Worm (Caenorhabditis elegans) whole organism, late embryonic: ENCODE measurements around the gene B0432.1.

Experiments
- ceh-2 ChIP-seq: sonication (generic microtip); optimal IDR thresholded peaks from 2 replicates; lab custom pipeline; 2016; ENCODE audit warnings: missing genotype, missing genetic modification characterization, missing compliant biosample characterization
- ceh-30 ChIP-seq: fragments of 150-350 bp; optimal IDR thresholded peaks from 2 replicates; lab custom pipeline; 2014; ENCODE audit warnings: missing biosample characterization, missing genetic modification characterization
- ceh-9 ChIP-seq: sonication (generic microtip); optimal IDR thresholded peaks from 2 replicates; lab custom pipeline; 2016; ENCODE audit warnings: mild to moderate bottlenecking, missing genetic modification characterization, inconsistent platforms, missing compliant biosample characterization
- che-1 ChIP-seq: sonication (generic microtip); optimal IDR thresholded peaks from 2 replicates; lab custom pipeline; 2016; ENCODE audit warnings: mild to moderate bottlenecking, missing genetic modification characterization, missing compliant biosample characterization
- elt-2 ChIP-seq: sonication (generic microtip); optimal IDR thresholded peaks from 2 replicates; lab custom pipeline; 2016; ENCODE audit warnings: missing genetic modification reagents, missing genetic modification characterization, missing compliant biosample characterization
- pax-1 ChIP-seq: fragments of 150-350 bp; optimal IDR thresholded peaks from 2 replicates; lab custom pipeline; 2014; ENCODE audit warnings: missing biosample characterization, missing genetic modification characterization
- sox-4 ChIP-seq: sonication (generic microtip); optimal IDR thresholded peaks from 2 replicates; lab custom pipeline; 2017; ENCODE audit warnings: mild to moderate bottlenecking, missing genetic modification characterization, inconsistent platforms, missing compliant biosample characterization

DNA sequence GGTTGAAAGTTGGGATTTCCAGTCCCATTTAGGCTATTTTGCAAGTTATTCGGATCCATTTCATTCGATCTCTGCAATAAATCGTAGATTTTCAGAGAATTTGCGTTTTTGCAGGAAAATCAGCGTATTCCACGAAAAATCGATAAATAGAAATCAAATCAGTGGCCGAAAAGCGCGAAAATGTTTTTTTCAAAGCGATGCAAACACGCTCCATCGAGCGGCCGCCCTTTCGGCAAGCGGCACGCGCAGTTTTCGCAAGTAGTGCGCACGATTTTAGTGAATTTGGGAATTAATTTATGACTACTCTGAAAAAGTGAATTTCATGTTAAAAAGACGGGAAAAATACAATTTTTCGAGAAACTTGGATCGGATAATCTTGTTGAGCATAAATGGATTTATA, 42.1 kb upstream of the B0432.1 start:
- TF ChIP-seq pax-1 (peak; percentile 48), elt-2 (tag; lab: Kevin White, UChicago) (peak; percentile 89), ceh-30 (tag; lab: Kevin White, UChicago) (peak; percentile 68), ceh-9 (tag; lab: Kevin White, UChicago) (no peak), che-1 (tag; lab: Kevin White, UChicago) (peak; percentile 55), sox-4 (tag; lab: Kevin White, UChicago) (peak; percentile 61), ceh-2 (tag; lab: Kevin White, UChicago) (peak; percentile 82)
